Fruit fly (Drosophila melanogaster) whole organism, pupa: Measurements from ENCODE around the gene Pburs.

Experiments used
- CG10348 ChIP-seq: fragments of 200-800 bp; sonication (Bioruptor generic); IDR thresholded peaks from 2 replicates; pipeline ENCODE4 v1.3.6; 2022; ENCODE audit warnings: missing biosample characterization, missing genetic modification characterization
- CG12605 ChIP-seq: fragments of 200-800 bp; sonication (Bioruptor generic); IDR thresholded peaks from 2 replicates; pipeline ENCODE4 v1.3.6; 2022; ENCODE audit warnings: missing biosample characterization, missing genetic modification characterization
- CG13204 ChIP-seq: fragments of 200-800 bp; sonication (Bioruptor generic); optimal IDR thresholded peaks from 2 replicates; lab custom pipeline; 2018; ENCODE audit warnings: missing biosample characterization, mild to moderate bottlenecking, missing genetic modification characterization, moderate library complexity
- CG14655 ChIP-seq: fragments of 200-800 bp; sonication (Bioruptor generic); optimal IDR thresholded peaks from 3 replicates; lab custom pipeline; 2017; ENCODE audit warnings: mild to moderate bottlenecking, missing biosample characterization, missing genetic modification reagents, missing genetic modification characterization
- CG15710 ChIP-seq: fragments of 200-800 bp; sonication (Bioruptor generic); optimal IDR thresholded peaks from 2 replicates; lab custom pipeline; 2018; ENCODE audit warnings: missing biosample characterization, mild to moderate bottlenecking, missing genetic modification characterization, moderate library complexity
- CG17806 ChIP-seq: fragments of 200-800 bp; sonication (Bioruptor generic); optimal IDR thresholded peaks from 2 replicates; lab custom pipeline; 2018; ENCODE audit warnings: missing biosample characterization, mild to moderate bottlenecking, missing genetic modification characterization, moderate library complexity
- CG32121 ChIP-seq: fragments of 200-800 bp; sonication (Bioruptor generic); IDR thresholded peaks from 2 replicates; pipeline ENCODE4 v1.3.6; 2022; ENCODE audit warnings: missing biosample characterization, missing genetic modification characterization
- CG34367 ChIP-seq: fragments of 200-800 bp; sonication (Bioruptor generic); optimal IDR thresholded peaks from 2 replicates; lab custom pipeline; 2018; ENCODE audit warnings: missing biosample characterization, mild to moderate bottlenecking, missing genetic modification characterization
- CG4496 ChIP-seq: fragments of 200-800 bp; sonication (Bioruptor generic); IDR thresholded peaks from 3 replicates; pipeline ENCODE4 v1.3.6; 2022; ENCODE audit warnings: missing biosample characterization, missing genetic modification characterization
- CG8159 ChIP-seq: fragments of 200-800 bp; sonication (Bioruptor generic); optimal IDR thresholded peaks from 3 replicates; lab custom pipeline; 2018; ENCODE audit warnings: missing biosample characterization, mild to moderate bottlenecking, missing genetic modification characterization, moderate library complexity
- CG8301 ChIP-seq: fragments of 200-800 bp; sonication (Bioruptor generic); optimal IDR thresholded peaks from 2 replicates; lab custom pipeline; 2018; ENCODE audit warnings: missing biosample characterization, mild to moderate bottlenecking, missing genetic modification characterization
- CG9948 ChIP-seq: fragments of 200-800 bp; sonication (Bioruptor generic); optimal IDR thresholded peaks from 2 replicates; lab custom pipeline; 2018; ENCODE audit warnings: missing biosample characterization, mild to moderate bottlenecking, missing genetic modification characterization, moderate library complexity
- D1 ChIP-seq: fragments of 200-800 bp; sonication (Bioruptor generic); optimal IDR thresholded peaks from 2 replicates; lab custom pipeline; 2018; ENCODE audit warnings: missing biosample characterization, mild to moderate bottlenecking, missing genetic modification characterization, moderate library complexity
- EcR ChIP-seq: fragments of 200-800 bp; sonication (Bioruptor generic); optimal IDR thresholded peaks from 3 replicates; lab custom pipeline; 2019; ENCODE audit warnings: missing biosample characterization, missing genetic modification characterization, mild to moderate bottlenecking, moderate library complexity, missing genetic modification reagents
- Ets98B ChIP-seq: fragments of 200-800 bp; sonication (Bioruptor generic); IDR thresholded peaks from 2 replicates; pipeline ENCODE4 v1.3.6; 2022; ENCODE audit warnings: missing biosample characterization, missing genetic modification characterization
- Pif1A ChIP-seq: fragments of 200-800 bp; sonication (Bioruptor generic); optimal IDR thresholded peaks from 3 replicates; lab custom pipeline; 2016; ENCODE audit warnings: missing biosample characterization, missing genetic modification characterization
- Pif1B ChIP-seq: fragments of 200-800 bp; sonication (Bioruptor generic); optimal IDR thresholded peaks from 3 replicates; lab custom pipeline; 2016; ENCODE audit warnings: missing biosample characterization, missing genetic modification characterization
- Snoo ChIP-seq: fragments of 200-800 bp; sonication (Bioruptor generic); optimal IDR thresholded peaks from 3 replicates; lab custom pipeline; 2017; ENCODE audit warnings: missing biosample characterization, mild to moderate bottlenecking, missing genetic modification characterization, inconsistent platforms
- fd96Ca ChIP-seq: fragments of 200-800 bp; sonication (Bioruptor generic); IDR thresholded peaks from 3 replicates; pipeline ENCODE4 v1.3.6; 2022; ENCODE audit warnings: missing biosample characterization, missing genetic modification characterization
- gl ChIP-seq: fragments of 200-800 bp; sonication (Bioruptor generic); optimal IDR thresholded peaks from 2 replicates; lab custom pipeline; 2018; ENCODE audit warnings: missing biosample characterization, mild to moderate bottlenecking, missing genetic modification characterization
- rn ChIP-seq: fragments of 200-800 bp; sonication (Bioruptor generic); IDR thresholded peaks from 2 replicates; pipeline ENCODE4 v1.3.6; 2022; ENCODE audit warnings: missing biosample characterization, missing genetic modification characterization

The Pburs gene

DNA sequence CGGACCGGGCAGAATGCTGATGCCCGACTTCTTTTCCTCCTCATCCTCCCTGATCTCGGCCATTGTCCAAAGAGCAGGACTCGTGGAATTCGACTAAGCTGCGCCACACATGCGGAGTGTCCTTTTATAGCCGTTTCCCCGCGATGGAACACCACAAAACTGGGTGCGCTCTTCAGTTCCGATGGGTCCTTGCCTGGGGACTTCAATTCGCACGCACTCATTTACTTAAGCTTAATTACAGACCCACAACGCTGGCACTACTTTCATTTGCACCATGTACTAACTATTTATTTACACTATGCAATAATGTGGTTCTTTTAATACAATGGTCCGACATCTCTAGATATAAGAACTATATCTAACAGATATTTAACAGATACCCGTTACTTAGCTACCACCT lies 36.1 kb downstream of the Pburs start, which contains the start of gene ppk:
ppk (minus strand) TSS at position 101 of the 400 bp plus-strand sequence.
- TF ChIP-seq Snoo (tag; lab: Kevin White, UChicago) (no peak), Ets98B (GFP tag; lab: Robert Waterston, UW) (no peak), CG34367 (tag; lab: Kevin White, UChicago) (no peak), CG9948 (tag; lab: Kevin White, UChicago) (no peak), D1 (no peak), CG32121 (GFP tag; lab: Robert Waterston, UW) (no peak), CG15710 (tag; lab: Kevin White, UChicago) (no peak), CG13204 (no peak), CG12605 (no peak), CG14655 (no peak), Pif1B (GFP tag; lab: Kevin White, UChicago) (no peak)

DNA sequence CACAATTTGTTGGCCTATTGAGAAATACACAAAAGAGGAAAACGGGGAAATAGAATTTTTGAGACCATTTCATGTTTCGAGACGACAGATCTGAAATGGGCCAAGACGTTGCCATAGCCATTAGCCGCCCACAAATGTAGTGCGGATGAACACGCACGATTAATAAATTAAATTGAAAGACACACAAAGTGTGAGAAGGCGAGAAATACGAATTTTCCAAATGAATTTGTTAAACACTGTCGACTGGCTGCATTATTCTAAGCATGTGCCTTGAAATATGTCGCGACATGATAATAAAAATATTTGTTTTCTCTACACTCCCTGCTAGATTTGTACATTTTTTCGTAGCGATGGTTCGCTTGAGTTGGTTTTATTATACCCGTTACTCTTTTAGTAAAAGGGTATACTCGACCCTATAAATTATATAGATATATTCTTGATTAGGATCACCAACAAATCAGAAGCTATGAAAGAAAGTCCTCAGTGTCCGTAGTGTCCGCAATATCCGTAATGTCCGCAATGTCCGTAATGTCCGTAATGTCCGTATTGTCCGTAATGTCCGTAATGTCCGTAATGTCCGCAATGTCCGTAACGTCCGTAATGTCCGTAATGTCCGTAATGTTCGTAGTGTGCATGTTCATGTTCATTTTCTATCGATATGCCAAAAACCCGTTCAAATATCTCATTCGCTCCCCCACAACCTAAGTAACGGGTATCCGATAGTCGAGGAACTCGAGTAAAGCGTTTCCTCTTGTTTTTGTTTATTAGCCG lies 40.5 kb downstream of the Pburs start:
- TF ChIP-seq CG8301 (tag; lab: Kevin White, UChicago) (no peak), Pif1B (GFP tag; lab: Kevin White, UChicago) (no peak), CG17806 (tag; lab: Kevin White, UChicago) (no peak), CG10348 (GFP tag; lab: Robert Waterston, UW) (no peak), CG32121 (GFP tag; lab: Robert Waterston, UW) (no peak)

DNA sequence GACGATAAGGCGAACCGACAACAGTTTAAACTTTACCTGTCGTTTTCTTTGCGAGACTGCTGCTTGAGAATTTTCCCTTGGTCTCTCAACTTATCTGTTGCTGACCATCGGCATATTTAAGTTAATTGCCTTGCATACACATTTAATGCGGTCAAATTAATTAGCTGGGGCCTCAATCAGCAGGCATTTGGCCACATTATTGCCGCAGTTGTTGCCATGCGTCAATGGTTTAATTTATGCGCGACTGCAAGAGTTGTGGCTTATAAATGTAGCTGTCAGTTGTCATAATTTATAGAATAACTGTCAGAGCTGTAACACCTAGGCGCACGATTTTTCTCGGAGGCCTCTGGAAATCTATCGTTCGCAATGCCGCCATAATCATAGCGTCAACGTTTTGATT lies 43.1 kb downstream of the Pburs start:
- TF ChIP-seq CG9948 (tag; lab: Kevin White, UChicago) (no peak), D1 (no peak), CG34367 (tag; lab: Kevin White, UChicago) (no peak), gl (tag; lab: Kevin White, UChicago) (no peak), Ets98B (GFP tag; lab: Robert Waterston, UW) (no peak), Pif1A (GFP tag; lab: Kevin White, UChicago) (no peak), CG8301 (tag; lab: Kevin White, UChicago) (no peak)

DNA sequence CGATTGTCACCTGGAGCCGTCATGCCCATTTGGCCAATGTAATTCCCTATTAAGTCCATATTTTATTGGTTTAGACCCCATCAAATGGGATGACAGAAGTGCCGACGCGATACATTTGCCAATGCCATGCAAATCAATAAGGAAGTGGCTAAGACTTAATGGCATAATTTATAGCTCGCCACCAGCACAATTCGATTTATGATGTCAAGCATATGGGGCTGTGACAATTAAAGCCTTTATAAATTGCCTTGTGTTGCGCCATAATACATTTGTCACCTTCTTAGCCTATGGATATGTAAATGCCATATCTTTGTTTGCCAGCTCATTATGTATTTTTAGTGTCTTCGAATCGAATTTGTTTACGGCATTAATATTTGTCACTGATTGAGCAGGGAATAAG lies 43.9 kb downstream of the Pburs start:
- TF ChIP-seq CG34367 (tag; lab: Kevin White, UChicago) (no peak), CG32121 (GFP tag; lab: Robert Waterston, UW) (no peak), CG17806 (tag; lab: Kevin White, UChicago) (no peak), CG8159 (tag; lab: Kevin White, UChicago) (no peak), CG15710 (tag; lab: Kevin White, UChicago) (no peak), CG12605 (no peak), D1 (no peak)

DNA sequence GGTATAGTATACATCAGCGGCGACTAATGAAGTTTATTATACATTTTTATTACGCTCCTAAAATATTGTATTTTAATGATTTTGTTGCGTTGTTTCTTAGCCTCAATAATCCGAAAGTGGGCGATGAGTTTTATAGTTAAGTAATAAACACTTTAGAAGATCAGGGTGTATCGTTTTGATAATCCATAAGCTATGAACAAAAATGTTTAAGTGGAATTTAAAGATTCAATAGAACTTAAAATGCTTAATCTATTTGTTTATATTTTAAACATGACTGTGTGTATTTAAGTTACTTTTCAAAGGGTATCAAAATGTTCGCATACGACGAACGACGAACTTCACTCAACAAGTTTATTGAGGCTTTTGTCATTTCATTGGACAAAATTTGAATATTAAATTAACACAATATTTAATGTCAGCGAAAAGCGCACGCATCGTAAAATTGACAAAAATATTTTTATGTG lies 44.8 kb downstream of the Pburs start:
- TF ChIP-seq Pif1A (GFP tag; lab: Kevin White, UChicago) (peak; percentile 0), CG8301 (tag; lab: Kevin White, UChicago) (no peak), CG12605 (0 out of 2 replicates have a peak, but pooled peaks have one; percentile 4)

- TF ChIP-seq CG15710 (tag; lab: Kevin White, UChicago) (no peak), CG17806 (tag; lab: Kevin White, UChicago) (peak; percentile 5), CG4496 (GFP tag; lab: Robert Waterston, UW) (no peak), Pif1A (GFP tag; lab: Kevin White, UChicago) (peak; percentile 26), CG34367 (tag; lab: Kevin White, UChicago) (peak; percentile 17), rn (GFP tag; lab: Robert Waterston, UW) (no peak), CG12605 (no peak), EcR (GFP tag; lab: Kevin White, UChicago) (no peak), CG8159 (tag; lab: Kevin White, UChicago) (peak; percentile 16), CG32121 (GFP tag; lab: Robert Waterston, UW) (no peak), CG9948 (tag; lab: Kevin White, UChicago) (peak; percentile 34), CG14655 (peak; percentile 70), CG13204 (no peak), fd96Ca (GFP tag; lab: Robert Waterston, UW) (no peak), CG8301 (tag; lab: Kevin White, UChicago) (peak; percentile 46), Pif1B (GFP tag; lab: Kevin White, UChicago) (no peak), gl (tag; lab: Kevin White, UChicago) (no peak), D1 (no peak), Ets98B (GFP tag; lab: Robert Waterston, UW) (no peak), CG10348 (GFP tag; lab: Robert Waterston, UW) (no peak), Snoo (tag; lab: Kevin White, UChicago) (no peak)
These were observed 46.4 kb downstream of the Pburs start for dm6 chr2L:14370777-14371096.
